Worm (Caenorhabditis elegans): ENCODE measurements around the gene F49E12.10.

- TF ChIP-seq aptf-3 (GFP tag; IDR thresholded peaks at IDR 0.05): no peak
- no peak for TF ChIP-seq tbp1 (GFP tag; optimal IDR thresholded peaks at IDR 0.05)
- TF ChIP-seq nhr-90 (tag; optimal IDR thresholded peaks at IDR 0.05): no peak
- TF ChIP-seq pha-4 (tag; optimal IDR thresholded peaks at IDR 0.05): no peak
- no peak for TF ChIP-seq sptf-2 (GFP tag; optimal IDR thresholded peaks at IDR 0.05)
- TF ChIP-seq hlh-12 (tag; optimal IDR thresholded peaks at IDR 0.05): no peak
- no peak for TF ChIP-seq snpc-4 (GFP tag; optimal IDR thresholded peaks at IDR 0.05)
- TF ChIP-seq snpc-4 (tag; optimal IDR thresholded peaks at IDR 0.05): no peak
- TF ChIP-seq lin-35 (GFP tag; optimal IDR thresholded peaks at IDR 0.05): no peak
These were observed 16.6 kb downstream of the F49E12.10 start, which contains the start of gene sra-13 for ce11 chrII:8407491-8407890.

Measured in whole organism, young adult.